Worm (Caenorhabditis elegans): ENCODE results near the gene dpm-3.
A peak's percentile ranks its signal among the peaks of the same experiment; 100 is the strongest.

dpm-3 gene

DNA sequence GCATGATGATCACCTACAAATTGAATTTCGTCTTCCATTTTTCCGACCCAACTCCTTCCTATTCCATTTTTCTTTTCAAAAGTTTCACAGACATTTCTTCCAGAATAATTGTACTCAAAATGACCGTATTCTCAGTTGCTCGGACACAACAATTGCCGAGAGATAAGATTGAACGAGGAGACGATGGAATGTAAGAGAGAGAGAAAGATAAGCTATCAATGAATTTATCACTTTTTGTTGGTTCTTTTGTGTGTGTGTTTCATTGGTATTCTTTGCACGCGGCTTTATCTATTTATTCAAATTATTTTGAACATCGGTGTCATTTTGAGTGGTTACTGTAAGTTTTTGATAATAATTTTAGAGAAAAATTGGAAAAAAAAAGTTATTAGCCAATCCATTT, 29.1 kb downstream of the dpm-3 start, which contains the start of gene ugt-65 (continued):
- TF ChIP-seq lin-39 (tag; optimal IDR thresholded peaks at IDR 0.05): no peak
- no peak for TF ChIP-seq egl-27 (tag; optimal IDR thresholded peaks at IDR 0.05)
- no peak for TF ChIP-seq mxl-3 (GFP tag; optimal IDR thresholded peaks at IDR 0.05)
- TF ChIP-seq ceh-32 (tag; optimal IDR thresholded peaks at IDR 0.05; ENCODE audit: poor library complexity): no peak
- no peak for TF ChIP-seq hlh-30 (tag; optimal IDR thresholded peaks at IDR 0.05; ENCODE audit: insufficient read depth)
- no peak for TF ChIP-seq T26A8.4 (GFP tag; IDR thresholded peaks at IDR 0.05)
- TF ChIP-seq vab-7 (GFP tag; IDR thresholded peaks at IDR 0.05): no peak
- TF ChIP-seq lin-1 (GFP tag; IDR thresholded peaks at IDR 0.05): no peak
- TF ChIP-seq hif-1 (tag; optimal IDR thresholded peaks at IDR 0.05): no peak
- peak; percentile 27 for TF ChIP-seq nhr-48 (tag; optimal IDR thresholded peaks at IDR 0.05)
- peak; percentile 1 for TF ChIP-seq nhr-102 (tag; optimal IDR thresholded peaks at IDR 0.05)
- TF ChIP-seq lsy-2 (tag; optimal IDR thresholded peaks at IDR 0.05): peak in 1 of 2 experiments; percentile 17
- no peak for TF ChIP-seq lin-29 (GFP tag; IDR thresholded peaks at IDR 0.05)
- TF ChIP-seq ZK546.5 (tag; optimal IDR thresholded peaks at IDR 0.05): no peak
- no peak for TF ChIP-seq ceh-20 (GFP tag; IDR thresholded peaks at IDR 0.05)
- no peak for TF ChIP-seq nhr-41 (GFP tag; IDR thresholded peaks at IDR 0.05)
- TF ChIP-seq ztf-7 (tag; optimal IDR thresholded peaks at IDR 0.05): no peak
- TF ChIP-seq nhr-10 (tag; optimal IDR thresholded peaks at IDR 0.05): no peak
- peak; percentile 54 for TF ChIP-seq hlh-11 (tag; optimal IDR thresholded peaks at IDR 0.05)
- no peak for TF ChIP-seq lin-38 (GFP tag; IDR thresholded peaks at IDR 0.05)
- no peak for TF ChIP-seq F49E8.2 (tag; optimal IDR thresholded peaks at IDR 0.05; ENCODE audit: borderline replicate concordance)
- TF ChIP-seq set-16 (GFP tag; IDR thresholded peaks at IDR 0.05): no peak
- TF ChIP-seq snpc-4 (tag; optimal IDR thresholded peaks at IDR 0.05): no peak
- no peak for TF ChIP-seq nhr-6 (tag; optimal IDR thresholded peaks at IDR 0.05)

ce11 chrIV:12425595-12425994, 34.2 kb downstream of the dpm-3 start:
- TF ChIP-seq vab-7 (GFP tag; IDR thresholded peaks at IDR 0.05) (0 out of 2 replicates have a peak, but pooled peaks have one; percentile 45), nhr-25 (tag; optimal IDR thresholded peaks at IDR 0.05; ENCODE audit: borderline replicate concordance, insufficient read depth) (no peak), mxl-3 (GFP tag; optimal IDR thresholded peaks at IDR 0.05) (no peak), Y105C5A.15 (GFP tag; IDR thresholded peaks at IDR 0.05) (no peak), mep-1 (tag; optimal IDR thresholded peaks at IDR 0.05) (peak; percentile 9), Y5F2A.4 (GFP tag; optimal IDR thresholded peaks at IDR 0.05) (no peak), daf-19 (GFP tag; conservative IDR thresholded peaks at IDR 0.05) (no peak), zag-1 (tag; optimal IDR thresholded peaks at IDR 0.05) (no peak), attf-4 (tag; optimal IDR thresholded peaks at IDR 0.05) (no peak), lim-7 (GFP tag; IDR thresholded peaks at IDR 0.05) (no peak), ceh-20 (GFP tag; IDR thresholded peaks at IDR 0.05) (peak; percentile 76), ceh-32 (tag; optimal IDR thresholded peaks at IDR 0.05; ENCODE audit: poor library complexity) (no peak), ZK546.5 (tag; optimal IDR thresholded peaks at IDR 0.05) (no peak), zip-2 (tag; optimal IDR thresholded peaks at IDR 0.05) (no peak), hlh-30 (tag; optimal IDR thresholded peaks at IDR 0.05; ENCODE audit: insufficient read depth) (peak; percentile 53), aly-2 (tag; optimal IDR thresholded peaks at IDR 0.05) (no peak), F10B5.3 (tag; optimal IDR thresholded peaks at IDR 0.05) (no peak), unc-130 (GFP tag; optimal IDR thresholded peaks at IDR 0.05) (no peak), snpc-1.2 (GFP tag; IDR thresholded peaks at IDR 0.05) (no peak), T26A8.4 (GFP tag; IDR thresholded peaks at IDR 0.05) (no peak), unc-62 (GFP tag; optimal IDR thresholded peaks at IDR 0.05 in 1 of 2) (peak in 1 of 2 experiments; percentile 97), unc-62 (tag; optimal IDR thresholded peaks at IDR 0.05) (no peak), mdl-1 (tag; optimal IDR thresholded peaks at IDR 0.05) (no peak), nhr-102 (tag; optimal IDR thresholded peaks at IDR 0.05) (no peak), jun-1 (tag; optimal IDR thresholded peaks at IDR 0.05) (no peak), aha-1 (tag) (peak; percentile 93), php-3 (GFP tag; IDR thresholded peaks at IDR 0.05) (no peak), F44E2.7 (GFP tag; IDR thresholded peaks at IDR 0.05) (no peak), ceh-28 (tag; optimal IDR thresholded peaks at IDR 0.05) (no peak), zip-11 (GFP tag; IDR thresholded peaks at IDR 0.05) (no peak), daf-16 (GFP tag; optimal IDR thresholded peaks at IDR 0.05) (no peak), daf-16 (tag; optimal IDR thresholded peaks at IDR 0.05) (no peak), nhr-6 (tag; optimal IDR thresholded peaks at IDR 0.05) (no peak), nhr-48 (tag; optimal IDR thresholded peaks at IDR 0.05) (no peak), egl-27 (tag; optimal IDR thresholded peaks at IDR 0.05) (no peak), mdt-29 (GFP tag; IDR thresholded peaks at IDR 0.05) (0 out of 2 replicates have a peak, but pooled peaks have one; percentile 11), dpl-1 (GFP tag; optimal IDR thresholded peaks at IDR 0.05) (no peak)

Data from whole organism, L4 larva.